Worm (Caenorhabditis elegans): Measurements from ENCODE around the gene C18H9.1.

Gene C18H9.1

DNA sequence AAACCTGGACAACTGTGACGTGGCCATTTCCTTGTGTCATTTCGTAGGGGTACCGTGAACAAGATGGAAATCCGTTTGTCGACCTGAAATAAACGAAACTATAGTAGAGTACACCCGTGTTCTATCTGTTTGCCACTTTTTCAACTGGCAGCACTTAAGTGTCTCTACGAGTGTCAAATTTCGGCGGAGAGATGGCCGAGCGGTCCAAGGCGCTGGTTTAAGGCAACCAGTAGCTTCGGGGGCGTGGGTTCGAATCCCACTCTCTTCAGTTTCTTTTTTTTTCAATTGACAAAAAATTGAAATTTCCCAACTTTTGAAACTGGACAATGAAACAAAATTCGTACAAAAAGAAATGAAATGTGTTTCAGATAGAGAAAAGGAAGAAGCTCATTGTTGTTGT is 22.7 kb downstream of the C18H9.1 start (continued):
- TF ChIP-seq elt-3 (tag; optimal IDR thresholded peaks at IDR 0.05) (peak in 2 of 6 experiments; percentile 9 to 17), skn-1 (tag; optimal IDR thresholded peaks at IDR 0.05) (peak; percentile 7), blmp-1 (tag; optimal IDR thresholded peaks at IDR 0.05) (no peak), tlp-1 (tag; optimal IDR thresholded peaks at IDR 0.05) (no peak), ztf-11 (tag; optimal IDR thresholded peaks at IDR 0.05) (no peak), sup-37 (GFP tag; optimal IDR thresholded peaks at IDR 0.05) (no peak), aha-1 (tag; optimal IDR thresholded peaks at IDR 0.05) (no peak), nhr-77 (tag; optimal IDR thresholded peaks at IDR 0.05) (peak; percentile 45), F16B12.6 (tag; optimal IDR thresholded peaks at IDR 0.05) (no peak), C34B4.2 (tag; optimal IDR thresholded peaks at IDR 0.05) (no peak), unc-130 (tag; optimal IDR thresholded peaks at IDR 0.05) (no peak), C16A3.4 (tag; optimal IDR thresholded peaks at IDR 0.05) (no peak), nhr-28 (tag; optimal IDR thresholded peaks at IDR 0.05) (no peak)

DNA sequence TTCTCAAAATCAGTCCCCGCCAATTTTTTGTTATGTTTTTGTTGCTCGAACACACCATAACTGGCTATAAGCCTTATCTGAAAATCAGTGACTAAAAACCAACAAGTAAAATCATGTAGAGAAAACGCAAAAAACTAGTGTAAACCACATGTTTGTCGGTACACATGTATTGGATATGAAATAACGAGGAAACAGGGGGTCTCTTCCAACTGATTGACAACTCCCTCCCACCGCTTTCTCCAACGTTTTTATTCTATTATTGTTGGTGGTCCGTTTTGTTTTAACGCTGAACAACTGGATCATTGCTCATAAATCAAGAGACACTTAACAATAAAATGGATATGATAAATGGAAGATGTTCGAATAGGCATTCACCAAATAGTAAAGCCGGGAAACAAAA is 27.9 kb downstream of the C18H9.1 start:
- TF ChIP-seq dsc-1 (tag; optimal IDR thresholded peaks at IDR 0.05) (peak; percentile 52), lin-14 (GFP tag; optimal IDR thresholded peaks at IDR 0.05) (peak; percentile 32), tbx-2 (tag; optimal IDR thresholded peaks at IDR 0.05) (no peak)

ce11 chrII:6729331-6729730 is 30.4 kb downstream of the C18H9.1 start, which contains the start of gene T14B4.8:
T14B4.8 (minus strand) TSS chrII:6729390.
- peak; percentile 6; the same call in 1 of the 2 replicates for TF ChIP-seq isw-1 (GFP tag; IDR thresholded peaks at IDR 0.05)
- TF ChIP-seq egl-27 (tag; optimal IDR thresholded peaks at IDR 0.05): no peak
- no peak for TF ChIP-seq nhr-11 (tag; optimal IDR thresholded peaks at IDR 0.05)
- no peak for TF ChIP-seq unc-30 (tag; optimal IDR thresholded peaks at IDR 0.05)
- no peak for TF ChIP-seq C16A3.4 (tag; optimal IDR thresholded peaks at IDR 0.05)
- TF ChIP-seq nhr-20 (tag; optimal IDR thresholded peaks at IDR 0.05): no peak
- TF ChIP-seq nhr-71 (tag; optimal IDR thresholded peaks at IDR 0.05): peak; percentile 33
- no peak for TF ChIP-seq lin-15B (tag; optimal IDR thresholded peaks at IDR 0.05)
- TF ChIP-seq lsy-2 (tag; optimal IDR thresholded peaks at IDR 0.05): peak in 1 of 2 experiments; percentile 27
- peak; percentile 13 to 41 for TF ChIP-seq efl-1 (optimal IDR thresholded peaks at IDR 0.05)
- peak in 1 of 2 experiments; percentile 50 for TF ChIP-seq efl-1 (GFP tag; optimal IDR thresholded peaks at IDR 0.05 in 1 of 2)
- peak in 1 of 2 experiments; percentile 11 for TF ChIP-seq lin-35 (GFP tag; optimal IDR thresholded peaks at IDR 0.05)
- TF ChIP-seq lin-14 (GFP tag; optimal IDR thresholded peaks at IDR 0.05): peak; percentile 69
- TF ChIP-seq fkh-10 (GFP tag; optimal IDR thresholded peaks at IDR 0.05): peak; percentile 33
- peak in 1 of 3 experiments; percentile 32 for TF ChIP-seq ceh-82 (tag; optimal IDR thresholded peaks at IDR 0.05)
- TF ChIP-seq hlh-17 (GFP tag; optimal IDR thresholded peaks at IDR 0.05; ENCODE audit: borderline replicate concordance): no peak
- no peak for TF ChIP-seq elt-3 (tag; optimal IDR thresholded peaks at IDR 0.05)
- TF ChIP-seq rnt-1 (tag; optimal IDR thresholded peaks at IDR 0.05): peak; percentile 17

- no peak for TF ChIP-seq sox-4 (tag; optimal IDR thresholded peaks at IDR 0.05)
- TF ChIP-seq nhr-19 (GFP tag; conservative IDR thresholded peaks at IDR 0.05): no peak
- TF ChIP-seq unc-86 (tag; optimal IDR thresholded peaks at IDR 0.05): no peak
- no peak for TF ChIP-seq efl-1 (optimal IDR thresholded peaks at IDR 0.05)
- TF ChIP-seq efl-1 (GFP tag; optimal IDR thresholded peaks at IDR 0.05 in 1 of 2): no peak
- TF ChIP-seq unc-62 (GFP tag; optimal IDR thresholded peaks at IDR 0.05): no peak
- no peak for TF ChIP-seq ztf-11 (tag; optimal IDR thresholded peaks at IDR 0.05)
- no peak for TF ChIP-seq ama-1 (optimal IDR thresholded peaks at IDR 0.05)
- TF ChIP-seq lin-15B (tag; optimal IDR thresholded peaks at IDR 0.05): no peak
- TF ChIP-seq mef-2 (tag; optimal IDR thresholded peaks at IDR 0.05): no peak
- no peak for TF ChIP-seq egl-27 (tag; optimal IDR thresholded peaks at IDR 0.05)
- TF ChIP-seq grh-1 (GFP tag; IDR thresholded peaks at IDR 0.05): no peak
- no peak for TF ChIP-seq lin-39 (tag; optimal IDR thresholded peaks at IDR 0.05)
- TF ChIP-seq fkh-4 (tag; optimal IDR thresholded peaks at IDR 0.05; ENCODE audit: borderline replicate concordance): no peak
- no peak for TF ChIP-seq pqm-1 (tag; optimal IDR thresholded peaks at IDR 0.05)
- no peak for TF ChIP-seq nhr-20 (tag; optimal IDR thresholded peaks at IDR 0.05)
- no peak for TF ChIP-seq elt-2 (tag; optimal IDR thresholded peaks at IDR 0.05)
- TF ChIP-seq ceh-90 (tag; optimal IDR thresholded peaks at IDR 0.05): no peak
- TF ChIP-seq tbx-2 (tag; optimal IDR thresholded peaks at IDR 0.05): no peak
- no peak for TF ChIP-seq nhr-85 (tag)
These were observed 34.8 kb downstream of the C18H9.1 start, which contains the start of gene T14B4.9 for ce11 chrII:6733718-6734117. T14B4.9 (minus strand) TSS chrII:6733818.
